Fruit fly (Drosophila melanogaster) S2 (cell line): ENCODE data around the gene CG46320.
A peak's percentile ranks its signal among the peaks of the same experiment; 100 is the strongest.

Experiments
- CG8478 ChIP-seq: fragments of >200 bp; optimal IDR thresholded peaks from 2 replicates; lab custom pipeline; 2018
- CTCF ChIP-seq, 2 experiments: fragments of >200 bp; optimal IDR thresholded peaks; 2 replicates each; lab custom pipeline; 2018

The CG46320 gene

DNA sequence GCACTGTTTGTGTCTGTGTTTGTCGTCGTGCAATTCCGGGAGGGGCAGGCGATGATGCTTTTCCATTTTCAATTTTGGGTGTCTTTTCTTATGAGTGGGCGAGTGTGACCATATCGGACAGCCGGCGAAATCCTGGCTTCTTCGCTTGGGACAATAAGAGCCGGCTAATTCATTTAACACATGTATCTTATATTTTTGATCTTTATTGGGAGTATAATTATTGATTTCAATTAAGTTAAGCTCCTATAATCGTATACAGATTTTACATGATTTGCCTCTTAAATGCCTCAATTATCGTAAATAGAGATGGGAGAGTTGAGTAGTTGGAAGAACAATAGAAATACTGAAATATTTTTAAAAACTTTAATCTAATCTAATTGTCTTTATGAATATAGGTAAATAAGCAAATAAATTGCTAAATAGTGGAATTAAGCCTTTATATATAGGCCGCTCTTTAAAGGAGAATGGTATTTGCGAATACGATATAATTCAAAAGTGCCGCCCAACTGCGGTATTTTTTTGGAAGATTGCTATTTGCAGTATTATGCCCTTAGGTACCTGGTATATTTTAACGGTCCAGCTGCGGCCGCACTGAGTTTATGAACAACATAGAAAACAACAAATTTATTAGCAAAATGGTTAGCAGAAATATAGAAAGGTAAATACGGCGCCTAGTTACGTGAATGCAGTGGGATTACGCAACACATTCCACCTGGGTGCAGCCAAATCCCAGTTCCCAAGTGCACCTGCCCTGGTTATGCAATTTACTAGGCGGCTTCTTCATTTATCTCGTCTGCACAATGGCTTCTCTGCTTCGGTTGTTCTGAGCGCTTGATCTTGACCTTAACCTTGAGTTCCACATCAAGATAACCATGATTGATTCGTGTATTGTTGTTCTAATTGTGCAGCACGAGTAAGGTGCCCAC is 115.8 kb downstream of the CG46320 start, which contains the start of the genes Myt1, PGRP-LD and Pmi:
TSS of gene Myt1 (minus strand) at position 116 of the 926 bp plus-strand sequence.
TSS of gene PGRP-LD (plus strand) at position 576 of the 926 bp plus-strand sequence.
TSS of gene Pmi (plus strand) at position 576 of the 926 bp plus-strand sequence.
- no peak for TF ChIP-seq CG8478
- no peak for TF ChIP-seq CTCF (optimal IDR thresholded peaks at IDR 0.05; lab: Kevin White, UChicago)

DNA sequence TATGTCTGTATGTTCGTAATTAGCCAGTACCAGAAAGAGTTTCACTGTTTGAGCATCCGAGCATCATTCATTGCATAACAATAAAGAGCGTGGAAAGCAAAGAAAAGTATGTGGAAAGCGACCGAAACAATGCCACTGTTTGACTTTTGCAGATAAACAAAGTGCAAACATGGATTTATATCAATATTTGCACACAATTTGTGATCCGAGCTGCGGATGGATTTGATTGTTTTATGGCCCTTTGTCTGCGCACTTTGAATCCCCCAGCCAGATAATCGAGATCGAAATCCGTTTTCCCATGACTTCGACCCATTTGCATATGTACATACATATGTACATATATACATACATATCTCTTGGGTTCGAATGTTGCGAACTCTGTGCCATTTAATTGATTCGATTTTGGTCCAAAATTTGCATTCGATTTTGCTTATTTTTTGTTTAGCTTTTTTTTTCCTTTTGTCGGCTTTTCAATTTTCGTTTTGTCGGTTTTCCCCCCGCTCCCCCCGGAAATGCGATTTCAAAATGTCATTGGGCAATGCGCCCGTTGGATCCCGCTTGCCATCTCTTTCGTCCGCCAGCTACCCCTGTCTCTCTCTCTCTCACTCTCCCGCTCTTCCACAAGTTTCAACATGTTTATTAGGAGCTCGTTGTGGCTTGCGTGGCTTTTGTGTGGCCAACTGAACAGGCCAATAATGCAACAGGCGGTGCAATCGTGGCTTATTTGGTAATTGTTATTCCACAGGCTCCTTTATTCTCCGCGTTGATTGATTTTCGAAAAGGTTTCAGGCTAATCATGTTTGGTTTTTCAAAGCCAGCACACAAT is 121.5 kb downstream of the CG46320 start:
- no peak for TF ChIP-seq CG8478
- no peak for TF ChIP-seq CTCF (optimal IDR thresholded peaks at IDR 0.05; lab: Kevin White, UChicago)

DNA sequence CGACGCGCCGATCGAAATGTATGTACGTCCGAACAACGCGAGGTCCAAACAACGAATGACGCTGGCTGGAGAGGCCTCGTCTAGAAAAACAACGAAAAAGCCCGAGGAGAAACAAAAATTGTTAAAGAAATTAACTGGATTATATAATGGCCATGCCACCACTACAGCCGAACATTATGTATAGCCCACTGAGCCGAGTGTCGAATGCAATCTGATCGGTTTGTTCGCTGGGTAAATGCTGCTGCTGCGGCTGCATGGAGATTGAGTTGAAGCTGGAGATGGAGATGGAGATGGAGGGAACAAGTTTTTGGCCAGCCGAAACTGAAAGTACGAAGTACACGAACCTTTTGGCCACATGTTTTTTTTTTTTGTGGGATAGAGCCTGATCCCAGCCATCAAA is 122.7 kb downstream of the CG46320 start, which contains the start of gene Cralbp:
TSS of gene Cralbp (minus strand) at position 115 of the 400 bp plus-strand sequence.
- TF ChIP-seq CTCF (optimal IDR thresholded peaks at IDR 0.05; lab: Kevin White, UChicago) (no peak), CG8478 (no peak)

DNA sequence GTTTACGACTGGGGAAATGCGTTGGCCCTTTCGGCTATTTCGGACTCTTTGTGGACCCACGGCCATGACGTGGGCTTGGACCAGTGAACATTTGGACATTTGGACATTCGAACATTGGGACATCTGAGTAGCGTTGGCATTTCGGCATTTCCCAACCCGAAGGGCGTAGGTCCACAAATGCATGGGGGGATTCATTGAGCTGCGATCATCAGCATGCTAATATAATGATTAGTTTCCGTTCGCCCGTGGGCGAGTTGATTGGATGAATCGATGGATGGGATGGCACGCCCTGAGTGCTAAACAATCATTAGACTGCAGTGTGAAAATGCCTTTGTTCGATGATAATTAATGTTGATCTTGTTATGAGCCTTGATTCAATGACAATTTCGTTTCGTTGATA is 123.6 kb downstream of the CG46320 start:
- TF ChIP-seq CTCF (optimal IDR thresholded peaks at IDR 0.05; lab: Kevin White, UChicago) (no peak), CG8478 (no peak)

DNA sequence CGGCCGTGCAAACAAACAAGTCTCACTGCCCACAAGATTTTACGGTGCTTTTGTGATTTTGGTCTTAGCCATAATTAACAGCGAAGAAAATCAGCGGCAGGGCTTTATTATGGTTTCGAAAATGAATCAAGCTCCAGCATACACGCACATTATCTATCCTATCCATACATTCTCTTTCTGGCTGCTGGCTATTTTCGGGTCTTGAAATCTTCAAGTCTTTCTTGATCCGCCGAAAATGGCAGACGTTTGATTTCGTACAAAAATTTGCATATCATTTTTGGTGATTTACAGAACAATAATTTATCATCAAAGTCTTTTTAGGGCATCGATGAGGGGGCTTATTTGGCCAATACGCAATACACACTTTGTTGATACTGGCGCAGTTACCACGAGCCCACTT is 124.9 kb downstream of the CG46320 start:
- no peak for TF ChIP-seq CG8478
- TF ChIP-seq CTCF (optimal IDR thresholded peaks at IDR 0.05; lab: Kevin White, UChicago): no peak

DNA sequence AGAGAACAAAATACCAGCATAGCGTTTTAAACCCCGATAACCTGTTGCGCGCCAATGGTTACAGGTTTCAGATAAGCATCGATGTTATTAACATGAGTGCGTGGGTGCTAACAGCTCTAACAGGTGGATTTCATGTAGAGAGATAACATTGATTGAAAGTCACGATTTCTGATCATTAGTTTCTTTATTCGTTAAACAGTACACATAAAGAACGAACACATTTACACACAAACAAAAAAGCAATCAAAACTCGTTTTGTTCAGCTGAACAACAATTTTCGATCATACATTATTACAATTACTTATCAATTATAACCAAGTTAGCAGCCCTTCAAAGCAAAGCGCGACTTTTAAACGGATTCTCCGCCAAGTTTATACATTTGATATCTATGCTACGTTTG is 125.7 kb downstream of the CG46320 start:
- TF ChIP-seq CTCF (optimal IDR thresholded peaks at IDR 0.05; lab: Kevin White, UChicago) (no peak), CG8478 (no peak)

DNA sequence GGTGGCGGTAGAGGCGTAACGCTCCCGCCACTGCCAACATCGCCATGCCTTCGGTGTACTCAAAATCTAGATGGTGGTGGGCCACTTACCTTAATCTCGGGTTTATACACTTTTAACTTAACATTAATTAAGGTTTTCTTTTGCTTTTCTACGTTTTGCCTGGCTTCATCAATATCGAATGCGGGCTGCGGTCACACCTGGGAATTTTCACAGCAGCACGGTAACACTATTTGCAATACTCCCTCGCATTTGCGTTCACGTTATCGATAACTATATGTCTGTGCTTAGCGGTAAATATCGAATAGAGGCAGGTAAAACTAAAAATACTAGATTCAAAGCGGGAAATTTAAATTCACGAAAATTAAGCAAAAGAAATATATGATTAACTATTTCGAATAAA is 130.0 kb downstream of the CG46320 start, which contains the start of gene Bre1:
TSS of gene Bre1 (minus strand) at position 226 of the 400 bp plus-strand sequence.
- TF ChIP-seq CTCF (optimal IDR thresholded peaks at IDR 0.05; lab: Kevin White, UChicago): peak in 1 of 2 experiments; percentile 16
- no peak for TF ChIP-seq CG8478

DNA sequence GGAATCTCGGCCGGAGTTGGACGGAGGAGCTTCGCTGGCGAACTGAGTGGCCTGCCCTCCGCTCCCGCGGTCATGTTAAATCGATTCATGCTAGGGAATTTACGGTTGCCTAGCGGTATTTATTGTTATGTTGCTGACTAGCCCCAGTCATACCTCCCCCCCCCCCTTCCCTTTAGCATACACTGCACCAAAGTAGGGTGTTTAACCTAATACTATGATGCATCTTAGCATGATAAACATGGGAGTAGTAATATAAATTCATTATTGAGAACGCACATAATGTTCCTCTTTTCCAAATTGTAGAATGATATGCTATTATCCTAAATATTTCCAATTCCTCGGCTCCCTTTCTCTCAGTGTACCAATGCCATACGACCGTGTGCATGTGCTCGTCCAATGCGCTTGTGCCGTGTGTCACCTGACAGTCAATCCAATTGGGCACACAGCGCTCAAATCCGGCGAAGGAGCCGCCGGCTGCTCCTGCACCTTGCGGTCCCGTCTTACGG is 132.6 kb downstream of the CG46320 start, which contains the start of gene Tektin-C:
TSS of gene Tektin-C (minus strand) at position 51 of the 506 bp plus-strand sequence.
- TF ChIP-seq CG8478: no peak
- no peak for TF ChIP-seq CTCF (optimal IDR thresholded peaks at IDR 0.05; lab: Kevin White, UChicago)

DNA sequence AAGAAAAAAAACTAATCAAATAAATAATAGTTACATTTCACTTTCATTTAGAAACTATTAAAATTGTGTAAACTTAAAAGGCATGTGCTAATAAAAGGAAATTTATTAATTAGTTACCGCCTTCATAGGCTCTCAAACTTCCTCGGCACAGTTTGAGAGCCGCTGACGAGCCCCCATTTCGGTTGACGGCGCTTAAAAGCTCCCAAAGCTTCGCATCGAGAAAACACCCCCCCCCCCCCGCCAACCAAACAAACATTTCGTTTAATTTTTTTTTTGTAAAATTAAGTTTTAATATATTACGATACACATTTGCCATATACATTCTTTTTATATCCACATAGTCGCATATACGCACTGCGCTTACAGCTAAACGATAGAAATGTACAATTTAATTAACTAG is 133.4 kb downstream of the CG46320 start:
- TF ChIP-seq CTCF (optimal IDR thresholded peaks at IDR 0.05; lab: Kevin White, UChicago) (no peak), CG8478 (no peak)
